Worm (Caenorhabditis elegans) whole organism, L2 larva: ENCODE data around the gene scl-2.

ENCODE experiments used
- C34F6.9 ChIP-seq: fragments of 150-350 bp; optimal IDR thresholded peaks from 2 replicates; lab custom pipeline; 2014; ENCODE audit warnings: missing biosample characterization, missing genetic modification characterization
- F13H6.1 ChIP-seq: sonication (generic microtip); optimal IDR thresholded peaks from 2 replicates; lab custom pipeline; 2016; ENCODE audit warnings: missing genetic modification characterization, missing compliant biosample characterization
- R02D3.7 ChIP-seq: fragments of 150-350 bp; optimal IDR thresholded peaks from 2 replicates; lab custom pipeline; 2014; ENCODE audit warnings: missing biosample characterization, missing genetic modification characterization
- ZK546.5 ChIP-seq: sonication (generic microtip); optimal IDR thresholded peaks from 2 replicates; lab custom pipeline; 2017; ENCODE audit warnings: missing biosample characterization, missing genetic modification characterization
- alr-1 ChIP-seq: fragments of 150-350 bp; optimal IDR thresholded peaks from 2 replicates; lab custom pipeline; 2014; ENCODE audit warnings: missing biosample characterization, missing genetic modification characterization
- aly-2 ChIP-seq: fragments of 150-350 bp; optimal IDR thresholded peaks from 2 replicates; lab custom pipeline; 2014; ENCODE audit warnings: missing biosample characterization, missing genetic modification characterization
- blmp-1 ChIP-seq: sonication (generic microtip); optimal IDR thresholded peaks from 2 replicates; lab custom pipeline; 2017; ENCODE audit warnings: missing genetic modification characterization, mild to moderate bottlenecking, missing compliant biosample characterization, antibody characterized with exemption, moderate library complexity; ENCODE audit not compliant: insufficient read depth
- ceh-16 ChIP-seq: fragments of 150-350 bp; optimal IDR thresholded peaks from 2 replicates; lab custom pipeline; 2014; ENCODE audit warnings: missing biosample characterization, missing genetic modification characterization
- crh-2 ChIP-seq: sonication (generic microtip); optimal IDR thresholded peaks from 2 replicates; lab custom pipeline; 2017; ENCODE audit warnings: missing biosample characterization, missing genetic modification characterization
- dmd-4 ChIP-seq: sonication (generic microtip); optimal IDR thresholded peaks from 2 replicates; lab custom pipeline; 2017; ENCODE audit warnings: missing biosample characterization, missing genetic modification characterization
- egl-27 ChIP-seq: sonication (generic microtip); optimal IDR thresholded peaks from 3 replicates; lab custom pipeline; 2017; ENCODE audit warnings: missing biosample characterization, missing genetic modification reagents, missing genetic modification characterization
- elt-3 ChIP-seq: sonication (generic microtip); optimal IDR thresholded peaks from 2 replicates; lab custom pipeline; 2017; ENCODE audit warnings: missing biosample characterization, missing genetic modification characterization
- fos-1 ChIP-seq: fragments of 150-350 bp; optimal IDR thresholded peaks from 2 replicates; lab custom pipeline; 2014; ENCODE audit warnings: missing biosample characterization, missing genetic modification characterization
- gmeb-1 ChIP-seq: fragments of 150-350 bp; optimal IDR thresholded peaks from 2 replicates; lab custom pipeline; 2014; ENCODE audit warnings: missing biosample characterization, missing genetic modification characterization
- lin-11 ChIP-seq: fragments of 150-350 bp; sonication (generic microtip); optimal IDR thresholded peaks from 2 replicates; lab custom pipeline; 2014; ENCODE audit warnings: missing biosample characterization, missing genetic modification characterization, inconsistent platforms, mixed read lengths
- lin-13 ChIP-seq: fragments of 150-350 bp; optimal IDR thresholded peaks from 2 replicates; lab custom pipeline; 2014; ENCODE audit warnings: missing biosample characterization, missing genetic modification reagents, missing genetic modification characterization
- lin-39 ChIP-seq: fragments of 150-350 bp; optimal IDR thresholded peaks from 2 replicates; lab custom pipeline; 2014; ENCODE audit warnings: missing biosample characterization, missing genetic modification reagents, missing genetic modification characterization
- lsy-2 ChIP-seq, 2 experiments: fragments of 150-350 bp in 1 of 2; sonication (generic microtip) in 1 of 2; optimal IDR thresholded peaks; 2 replicates each; lab custom pipeline; 2014 to 2017; ENCODE audit warnings: missing biosample characterization in 2 of 2, missing genetic modification characterization in 2 of 2
- mab-5 ChIP-seq: fragments of 150-350 bp; optimal IDR thresholded peaks from 2 replicates; lab custom pipeline; 2014; ENCODE audit warnings: missing biosample characterization, missing genetic modification characterization
- mbf-1 ChIP-seq: sonication (generic microtip); optimal IDR thresholded peaks from 2 replicates; lab custom pipeline; 2017; ENCODE audit warnings: missing biosample characterization, missing genetic modification characterization
- mdl-1 ChIP-seq, 2 experiments: fragments of 150-350 bp in 1 of 2; sonication (generic microtip) in 1 of 2; optimal IDR thresholded peaks; 2 replicates each; lab custom pipeline; 2017; ENCODE audit warnings: missing biosample characterization in 2 of 2, missing genetic modification characterization in 2 of 2
- nhr-10 ChIP-seq: sonication (generic microtip); optimal IDR thresholded peaks from 2 replicates; lab custom pipeline; 2017; ENCODE audit warnings: missing biosample characterization, missing genetic modification characterization
- nhr-11 ChIP-seq: fragments of 150-350 bp; optimal IDR thresholded peaks from 2 replicates; lab custom pipeline; 2014; ENCODE audit warnings: missing biosample characterization, missing genetic modification characterization
- nhr-12 ChIP-seq: fragments of 150-350 bp; optimal IDR thresholded peaks from 2 replicates; lab custom pipeline; 2014; ENCODE audit warnings: missing biosample characterization, missing genetic modification characterization
- nhr-129 ChIP-seq: fragments of 150-350 bp; optimal IDR thresholded peaks from 2 replicates; lab custom pipeline; 2014; ENCODE audit warnings: missing biosample characterization, missing genetic modification characterization
- nhr-21 ChIP-seq: fragments of 150-350 bp; optimal IDR thresholded peaks from 2 replicates; lab custom pipeline; 2014; ENCODE audit warnings: missing biosample characterization, missing genetic modification characterization
- nhr-23 ChIP-seq: fragments of 150-350 bp; optimal IDR thresholded peaks from 2 replicates; lab custom pipeline; 2014; ENCODE audit warnings: missing biosample characterization, missing genetic modification reagents, missing genetic modification characterization
- nhr-237 ChIP-seq: fragments of 150-350 bp; optimal IDR thresholded peaks from 2 replicates; lab custom pipeline; 2014; ENCODE audit warnings: missing biosample characterization, missing genetic modification characterization
- nhr-25 ChIP-seq: fragments of 150-350 bp; sonication (generic microtip); optimal IDR thresholded peaks from 3 replicates; lab custom pipeline; 2014; ENCODE audit warnings: missing biosample characterization, missing genetic modification characterization
- nhr-6 ChIP-seq: fragments of 150-350 bp; optimal IDR thresholded peaks from 2 replicates; lab custom pipeline; 2014; ENCODE audit warnings: missing biosample characterization, missing genetic modification characterization
- nhr-77 ChIP-seq: fragments of 150-350 bp; optimal IDR thresholded peaks from 2 replicates; lab custom pipeline; 2014; ENCODE audit warnings: missing biosample characterization, missing genetic modification characterization
- peb-1 ChIP-seq: fragments of 150-350 bp; optimal IDR thresholded peaks from 2 replicates; lab custom pipeline; 2014; ENCODE audit warnings: missing biosample characterization, missing genetic modification characterization
- sem-4 ChIP-seq: fragments of 150-350 bp; optimal IDR thresholded peaks from 2 replicates; lab custom pipeline; 2014; ENCODE audit warnings: missing biosample characterization, missing genetic modification reagents, missing genetic modification characterization
- skn-1 ChIP-seq: sonication (generic microtip); optimal IDR thresholded peaks from 2 replicates; lab custom pipeline; 2017; ENCODE audit warnings: missing biosample characterization, missing genetic modification characterization
- sma-3 ChIP-seq: sonication (generic microtip); optimal IDR thresholded peaks from 2 replicates; lab custom pipeline; 2016; ENCODE audit warnings: missing genetic modification reagents, missing genetic modification characterization, missing compliant biosample characterization
- sma-9 ChIP-seq, 2 experiments: fragments of 150-350 bp in 1 of 2; sonication (generic microtip) in 1 of 2; optimal IDR thresholded peaks; 2 replicates each; lab custom pipeline; 2014 to 2016; ENCODE audit warnings: missing genetic modification characterization in 2 of 2, mild to moderate bottlenecking in 1 of 2, missing biosample characterization in 1 of 2, missing compliant biosample characterization in 1 of 2, missing genetic modification reagents in 1 of 2, moderate library complexity in 1 of 2
- snpc-4 ChIP-seq: fragments of 150-350 bp; optimal IDR thresholded peaks from 2 replicates; lab custom pipeline; 2014; ENCODE audit warnings: missing biosample characterization, missing genetic modification characterization
- unc-55 ChIP-seq: fragments of 150-350 bp; sonication (generic microtip); optimal IDR thresholded peaks from 3 replicates; lab custom pipeline; 2014; ENCODE audit warnings: missing biosample characterization, missing genetic modification reagents, missing genetic modification characterization
- unc-62 ChIP-seq: fragments of 150-350 bp; optimal IDR thresholded peaks from 2 replicates; lab custom pipeline; 2014; ENCODE audit warnings: missing biosample characterization, missing genetic modification reagents, missing genetic modification characterization
- zag-1 ChIP-seq: fragments of 150-350 bp; optimal IDR thresholded peaks from 2 replicates; lab custom pipeline; 2014; ENCODE audit warnings: missing biosample characterization, missing genetic modification characterization
- ztf-1 ChIP-seq: fragments of 200-800 bp; sonication (Bioruptor generic); conservative IDR thresholded peaks from 2 replicates; pipeline ENCODE4 v1.3.6; 2022; ENCODE audit warnings: missing genetic modification characterization, missing compliant biosample characterization
- ztf-11 ChIP-seq: sonication (generic microtip); optimal IDR thresholded peaks from 2 replicates; lab custom pipeline; 2017; ENCODE audit warnings: missing biosample characterization, missing genetic modification characterization
- ztf-4 ChIP-seq: fragments of 150-350 bp; optimal IDR thresholded peaks from 2 replicates; lab custom pipeline; 2014; ENCODE audit warnings: missing biosample characterization, missing genetic modification characterization

Gene scl-2

ce11 chrIV:13090967-13091366 lies 33.5 kb downstream of the scl-2 start, which contains the start of gene col-132:
Gene col-132, minus strand, starts transcription at chrIV:13091067.
- TF ChIP-seq zag-1 (no peak), crh-2 (no peak), R02D3.7 (tag; lab: Kevin White, UChicago) (no peak), nhr-237 (tag; lab: Kevin White, UChicago) (no peak), F13H6.1 (tag; lab: Kevin White, UChicago) (no peak), lin-13 (no peak), nhr-23 (no peak), aly-2 (tag; lab: Kevin White, UChicago) (no peak), dmd-4 (tag; lab: Kevin White, UChicago) (no peak), elt-3 (tag; lab: Kevin White, UChicago) (no peak), ZK546.5 (tag; lab: Kevin White, UChicago) (no peak), nhr-6 (tag; lab: Kevin White, UChicago) (no peak), snpc-4 (tag; lab: Kevin White, UChicago) (no peak), ceh-16 (tag; lab: Kevin White, UChicago) (no peak), nhr-129 (tag; lab: Kevin White, UChicago) (no peak), peb-1 (tag; lab: Kevin White, UChicago) (no peak)

- TF ChIP-seq blmp-1 (tag; lab: Kevin White, UChicago) = no peak
- peak; percentile 31 to 86 for TF ChIP-seq lsy-2 (tag; optimal IDR thresholded peaks at IDR 0.05; lab: Kevin White, UChicago)
- peak; percentile 87 for TF ChIP-seq gmeb-1
- TF ChIP-seq nhr-6 (tag; lab: Kevin White, UChicago) = peak; percentile 23
- no peak for TF ChIP-seq zag-1
- TF ChIP-seq ztf-1 (GFP tag; lab: Robert Waterston, UW) = no peak
- no peak for TF ChIP-seq nhr-10 (tag; lab: Kevin White, UChicago)
- no peak for TF ChIP-seq ceh-16 (tag; lab: Kevin White, UChicago)
- no peak for TF ChIP-seq skn-1 (tag; lab: Kevin White, UChicago)
- peak; percentile 86 for TF ChIP-seq C34F6.9 (tag; lab: Kevin White, UChicago)
- no peak for TF ChIP-seq nhr-12 (tag; lab: Kevin White, UChicago)
- peak; percentile 96 for TF ChIP-seq nhr-129 (tag; lab: Kevin White, UChicago)
- peak; percentile 76 for TF ChIP-seq crh-2
- TF ChIP-seq nhr-77 (tag; lab: Kevin White, UChicago) = no peak
- no peak for TF ChIP-seq ztf-4
- TF ChIP-seq mbf-1 = no peak
- TF ChIP-seq fos-1 (tag; lab: Kevin White, UChicago) = peak; percentile 32
- TF ChIP-seq ZK546.5 (tag; lab: Kevin White, UChicago) = no peak
- TF ChIP-seq lin-39 (tag; lab: Kevin White, UChicago) = no peak
- no peak for TF ChIP-seq mdl-1 (tag; optimal IDR thresholded peaks at IDR 0.05; lab: Kevin White, UChicago)
- TF ChIP-seq sem-4 (tag; lab: Kevin White, UChicago) = no peak
- no peak for TF ChIP-seq unc-62 (GFP tag; lab: Kevin White, UChicago)
- TF ChIP-seq nhr-25 (tag; lab: Kevin White, UChicago) = no peak
- TF ChIP-seq nhr-237 (tag; lab: Kevin White, UChicago) = no peak
- TF ChIP-seq snpc-4 (tag; lab: Kevin White, UChicago) = peak; percentile 44
- TF ChIP-seq egl-27 (tag; lab: Kevin White, UChicago) = peak; percentile 6
- peak; percentile 94 for TF ChIP-seq unc-55 (GFP tag; lab: Kevin White, UChicago)
- no peak for TF ChIP-seq nhr-21 (tag; lab: Kevin White, UChicago)
- TF ChIP-seq sma-3 (GFP tag; lab: Kevin White, UChicago) = peak; percentile 47
- TF ChIP-seq sma-9 (GFP tag; optimal IDR thresholded peaks at IDR 0.05; lab: Kevin White, UChicago) = peak; percentile 54
- no peak for TF ChIP-seq sma-9 (tag; optimal IDR thresholded peaks at IDR 0.05; lab: Kevin White, UChicago)
Measured at ce11 chrIV:13093677-13094076, 36.2 kb downstream of the scl-2 start, which contains the start of the genes prcc-1 and C39E9.12. Gene prcc-1, minus strand, starts transcription at chrIV:13093795. Gene C39E9.12, plus strand, starts transcription at chrIV:13094007.

- TF ChIP-seq lin-11 (tag; lab: Kevin White, UChicago) = no peak
- no peak for TF ChIP-seq sem-4 (tag; lab: Kevin White, UChicago)
- no peak for TF ChIP-seq elt-3 (tag; lab: Kevin White, UChicago)
- TF ChIP-seq nhr-11 = no peak
- no peak for TF ChIP-seq mab-5 (tag; lab: Kevin White, UChicago)
- no peak for TF ChIP-seq lin-13
- no peak for TF ChIP-seq zag-1
- no peak for TF ChIP-seq ztf-1 (GFP tag; lab: Robert Waterston, UW)
- TF ChIP-seq nhr-23 = no peak
- no peak for TF ChIP-seq aly-2 (tag; lab: Kevin White, UChicago)
- TF ChIP-seq ztf-11 = no peak
- no peak for TF ChIP-seq alr-1 (tag; lab: Kevin White, UChicago)
- no peak for TF ChIP-seq ZK546.5 (tag; lab: Kevin White, UChicago)
Measured at ce11 chrIV:13095462-13095861, 38.0 kb downstream of the scl-2 start, which contains the start of gene rfc-3. Gene rfc-3, plus strand, starts transcription at chrIV:13095762.
